Worm (Caenorhabditis elegans) whole organism, L2 larva: Measurements from ENCODE around the gene mps-2.

Experiments
- C34F6.9 ChIP-seq: fragments of 150-350 bp; optimal IDR thresholded peaks from 2 replicates; lab custom pipeline; 2014; ENCODE audit warnings: missing biosample characterization, missing genetic modification characterization
- ama-1 ChIP-seq: fragments of 150-350 bp; optimal IDR thresholded peaks from 2 replicates; lab custom pipeline; 2018; ENCODE audit warnings: inconsistent platforms
- blmp-1 ChIP-seq: sonication (generic microtip); optimal IDR thresholded peaks from 2 replicates; lab custom pipeline; 2017; ENCODE audit warnings: missing genetic modification characterization, mild to moderate bottlenecking, missing compliant biosample characterization, antibody characterized with exemption, moderate library complexity; ENCODE audit not compliant: insufficient read depth
- ceh-16 ChIP-seq: fragments of 150-350 bp; optimal IDR thresholded peaks from 2 replicates; lab custom pipeline; 2014; ENCODE audit warnings: missing biosample characterization, missing genetic modification characterization
- ceh-82 ChIP-seq: fragments of 150-350 bp; optimal IDR thresholded peaks from 2 replicates; lab custom pipeline; 2014; ENCODE audit warnings: missing biosample characterization, missing genetic modification characterization
- crh-2 ChIP-seq: sonication (generic microtip); optimal IDR thresholded peaks from 2 replicates; lab custom pipeline; 2017; ENCODE audit warnings: missing biosample characterization, missing genetic modification characterization
- dmd-4 ChIP-seq: sonication (generic microtip); optimal IDR thresholded peaks from 2 replicates; lab custom pipeline; 2017; ENCODE audit warnings: missing biosample characterization, missing genetic modification characterization
- egl-27 ChIP-seq: sonication (generic microtip); optimal IDR thresholded peaks from 3 replicates; lab custom pipeline; 2017; ENCODE audit warnings: missing biosample characterization, missing genetic modification reagents, missing genetic modification characterization
- elt-3 ChIP-seq: sonication (generic microtip); optimal IDR thresholded peaks from 2 replicates; lab custom pipeline; 2017; ENCODE audit warnings: missing biosample characterization, missing genetic modification characterization
- fos-1 ChIP-seq: fragments of 150-350 bp; optimal IDR thresholded peaks from 2 replicates; lab custom pipeline; 2014; ENCODE audit warnings: missing biosample characterization, missing genetic modification characterization
- gmeb-1 ChIP-seq: fragments of 150-350 bp; optimal IDR thresholded peaks from 2 replicates; lab custom pipeline; 2014; ENCODE audit warnings: missing biosample characterization, missing genetic modification characterization
- lsy-2 ChIP-seq, 2 experiments: fragments of 150-350 bp in 1 of 2; sonication (generic microtip) in 1 of 2; optimal IDR thresholded peaks; 2 replicates each; lab custom pipeline; 2014 to 2017; ENCODE audit warnings: missing biosample characterization in 2 of 2, missing genetic modification characterization in 2 of 2
- mbf-1 ChIP-seq: sonication (generic microtip); optimal IDR thresholded peaks from 2 replicates; lab custom pipeline; 2017; ENCODE audit warnings: missing biosample characterization, missing genetic modification characterization
- nhr-10 ChIP-seq: sonication (generic microtip); optimal IDR thresholded peaks from 2 replicates; lab custom pipeline; 2017; ENCODE audit warnings: missing biosample characterization, missing genetic modification characterization
- nhr-11 ChIP-seq: fragments of 150-350 bp; optimal IDR thresholded peaks from 2 replicates; lab custom pipeline; 2014; ENCODE audit warnings: missing biosample characterization, missing genetic modification characterization
- nhr-12 ChIP-seq: fragments of 150-350 bp; optimal IDR thresholded peaks from 2 replicates; lab custom pipeline; 2014; ENCODE audit warnings: missing biosample characterization, missing genetic modification characterization
- nhr-129 ChIP-seq: fragments of 150-350 bp; optimal IDR thresholded peaks from 2 replicates; lab custom pipeline; 2014; ENCODE audit warnings: missing biosample characterization, missing genetic modification characterization
- nhr-21 ChIP-seq: fragments of 150-350 bp; optimal IDR thresholded peaks from 2 replicates; lab custom pipeline; 2014; ENCODE audit warnings: missing biosample characterization, missing genetic modification characterization
- nhr-23 ChIP-seq: fragments of 150-350 bp; optimal IDR thresholded peaks from 2 replicates; lab custom pipeline; 2014; ENCODE audit warnings: missing biosample characterization, missing genetic modification reagents, missing genetic modification characterization
- nhr-237 ChIP-seq: fragments of 150-350 bp; optimal IDR thresholded peaks from 2 replicates; lab custom pipeline; 2014; ENCODE audit warnings: missing biosample characterization, missing genetic modification characterization
- nhr-25 ChIP-seq: fragments of 150-350 bp; sonication (generic microtip); optimal IDR thresholded peaks from 3 replicates; lab custom pipeline; 2014; ENCODE audit warnings: missing biosample characterization, missing genetic modification characterization
- nhr-6 ChIP-seq: fragments of 150-350 bp; optimal IDR thresholded peaks from 2 replicates; lab custom pipeline; 2014; ENCODE audit warnings: missing biosample characterization, missing genetic modification characterization
- nhr-77 ChIP-seq: fragments of 150-350 bp; optimal IDR thresholded peaks from 2 replicates; lab custom pipeline; 2014; ENCODE audit warnings: missing biosample characterization, missing genetic modification characterization
- skn-1 ChIP-seq: sonication (generic microtip); optimal IDR thresholded peaks from 2 replicates; lab custom pipeline; 2017; ENCODE audit warnings: missing biosample characterization, missing genetic modification characterization
- sma-3 ChIP-seq: sonication (generic microtip); optimal IDR thresholded peaks from 2 replicates; lab custom pipeline; 2016; ENCODE audit warnings: missing genetic modification reagents, missing genetic modification characterization, missing compliant biosample characterization
- sma-9 ChIP-seq, 2 experiments: fragments of 150-350 bp in 1 of 2; sonication (generic microtip) in 1 of 2; optimal IDR thresholded peaks; 2 replicates each; lab custom pipeline; 2014 to 2016; ENCODE audit warnings: missing genetic modification characterization in 2 of 2, mild to moderate bottlenecking in 1 of 2, missing biosample characterization in 1 of 2, missing compliant biosample characterization in 1 of 2, missing genetic modification reagents in 1 of 2, moderate library complexity in 1 of 2
- snpc-4 ChIP-seq: fragments of 150-350 bp; optimal IDR thresholded peaks from 2 replicates; lab custom pipeline; 2014; ENCODE audit warnings: missing biosample characterization, missing genetic modification characterization
- unc-39 ChIP-seq: fragments of 150-350 bp; optimal IDR thresholded peaks from 2 replicates; lab custom pipeline; 2014; ENCODE audit warnings: missing biosample characterization, missing genetic modification characterization
- unc-62 ChIP-seq: fragments of 150-350 bp; optimal IDR thresholded peaks from 2 replicates; lab custom pipeline; 2014; ENCODE audit warnings: missing biosample characterization, missing genetic modification reagents, missing genetic modification characterization
- ztf-11 ChIP-seq: sonication (generic microtip); optimal IDR thresholded peaks from 2 replicates; lab custom pipeline; 2017; ENCODE audit warnings: missing biosample characterization, missing genetic modification characterization
- ztf-4 ChIP-seq: fragments of 150-350 bp; optimal IDR thresholded peaks from 2 replicates; lab custom pipeline; 2014; ENCODE audit warnings: missing biosample characterization, missing genetic modification characterization

mps-2 gene

ce11 chrII:321183-321582 is 9.2 kb upstream of the mps-2 start:
- no peak for TF ChIP-seq crh-2 (tag; lab: Kevin White, UChicago)
- no peak for TF ChIP-seq unc-62 (GFP tag; lab: Kevin White, UChicago)
- no peak for TF ChIP-seq C34F6.9 (tag; lab: Kevin White, UChicago)

- TF ChIP-seq lsy-2 (tag; optimal IDR thresholded peaks at IDR 0.05; lab: Kevin White, UChicago): no peak
- no peak for TF ChIP-seq snpc-4
- no peak for TF ChIP-seq nhr-11
- no peak for TF ChIP-seq nhr-237 (tag; lab: Kevin White, UChicago)
Observed at ce11 chrII:320783-321182, 8.8 kb upstream of the mps-2 start.

DNA sequence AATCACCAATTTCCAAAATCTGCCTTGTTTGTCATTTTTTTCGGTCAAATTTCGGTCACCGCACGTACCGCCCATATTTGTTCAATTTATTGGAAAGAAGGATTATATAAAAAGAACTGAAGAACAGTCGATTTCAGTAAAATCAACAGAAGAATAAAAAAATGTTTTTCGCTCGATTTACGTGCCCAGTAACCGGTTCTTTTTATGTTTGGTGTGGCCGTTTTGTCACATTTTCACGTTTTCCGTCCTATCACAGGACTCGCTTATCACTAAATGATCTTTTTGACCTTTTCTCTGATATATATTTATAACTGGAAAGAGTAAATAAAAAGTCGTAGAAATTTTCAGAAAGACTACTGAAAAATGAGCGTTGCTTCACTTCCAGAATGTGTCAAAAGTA is 7.4 kb upstream of the mps-2 start, which contains the start of gene far-7:
far-7 (plus strand) TSS at position 331 of the 400 bp plus-strand sequence.
- TF ChIP-seq gmeb-1 (tag; lab: Kevin White, UChicago) (peak; percentile 1), ama-1 (lab: Kevin White, UChicago) (peak; percentile 74), snpc-4 (no peak)

- TF ChIP-seq ceh-16 (tag; lab: Kevin White, UChicago): peak; percentile 12
- no peak for TF ChIP-seq unc-39 (tag; lab: Kevin White, UChicago)
- no peak for TF ChIP-seq mbf-1 (tag; lab: Kevin White, UChicago)
- TF ChIP-seq nhr-6 (tag; lab: Kevin White, UChicago): no peak
- TF ChIP-seq unc-62 (GFP tag; lab: Kevin White, UChicago): no peak
- peak; percentile 32 for TF ChIP-seq nhr-129
- no peak for TF ChIP-seq elt-3 (tag; lab: Kevin White, UChicago)
- peak; percentile 1 for TF ChIP-seq sma-9 (GFP tag; optimal IDR thresholded peaks at IDR 0.05; lab: Kevin White, UChicago)
- no peak for TF ChIP-seq sma-9 (tag; optimal IDR thresholded peaks at IDR 0.05; lab: Kevin White, UChicago)
- TF ChIP-seq, all 48 proteins: peak for 3
Observed at ce11 chrII:313540-313939, 1.5 kb upstream of the mps-2 start.

DNA sequence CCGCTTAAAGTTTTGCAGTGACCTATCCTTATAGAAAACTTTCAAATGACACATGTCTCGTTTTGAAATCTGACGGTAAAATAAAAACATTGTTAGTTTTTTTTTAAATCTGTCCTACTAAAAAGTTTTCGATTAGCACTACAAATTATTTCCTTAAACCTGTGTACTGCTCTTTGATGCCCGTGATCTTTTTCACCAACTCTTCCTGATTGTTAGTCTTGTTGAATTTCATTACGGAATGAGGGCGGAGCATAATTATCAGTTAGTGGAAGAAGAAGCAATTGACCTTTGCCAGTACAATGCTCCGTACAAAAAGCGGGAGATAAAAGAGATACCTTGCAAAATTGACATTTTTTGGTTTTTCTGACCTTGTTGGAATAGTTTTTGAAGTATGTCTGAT is 4.9 kb downstream of the mps-2 start, which contains the start of gene K01A2.4:
K01A2.4 (plus strand) TSS at position 301 of the 400 bp plus-strand sequence.
- TF ChIP-seq nhr-25: no peak
- no peak for TF ChIP-seq sma-3 (GFP tag; lab: Kevin White, UChicago)
- no peak for TF ChIP-seq nhr-23 (tag; lab: Kevin White, UChicago)
- no peak for TF ChIP-seq unc-39 (tag; lab: Kevin White, UChicago)
- TF ChIP-seq blmp-1 (tag; lab: Kevin White, UChicago): no peak
- TF ChIP-seq nhr-12 (tag; lab: Kevin White, UChicago): no peak
- no peak for TF ChIP-seq nhr-10
- no peak for TF ChIP-seq nhr-21 (tag; lab: Kevin White, UChicago)
- no peak for TF ChIP-seq ceh-82 (tag; lab: Kevin White, UChicago)
- TF ChIP-seq lsy-2 (tag; optimal IDR thresholded peaks at IDR 0.05; lab: Kevin White, UChicago): no peak
- no peak for TF ChIP-seq ztf-4
- no peak for TF ChIP-seq skn-1 (tag; lab: Kevin White, UChicago)
- no peak for TF ChIP-seq dmd-4 (tag; lab: Kevin White, UChicago)
- no peak for TF ChIP-seq ztf-11 (tag; lab: Kevin White, UChicago)
- no peak for TF ChIP-seq nhr-77 (tag; lab: Kevin White, UChicago)
- TF ChIP-seq crh-2 (tag; lab: Kevin White, UChicago): no peak
- TF ChIP-seq unc-62 (GFP tag; lab: Kevin White, UChicago): no peak

DNA sequence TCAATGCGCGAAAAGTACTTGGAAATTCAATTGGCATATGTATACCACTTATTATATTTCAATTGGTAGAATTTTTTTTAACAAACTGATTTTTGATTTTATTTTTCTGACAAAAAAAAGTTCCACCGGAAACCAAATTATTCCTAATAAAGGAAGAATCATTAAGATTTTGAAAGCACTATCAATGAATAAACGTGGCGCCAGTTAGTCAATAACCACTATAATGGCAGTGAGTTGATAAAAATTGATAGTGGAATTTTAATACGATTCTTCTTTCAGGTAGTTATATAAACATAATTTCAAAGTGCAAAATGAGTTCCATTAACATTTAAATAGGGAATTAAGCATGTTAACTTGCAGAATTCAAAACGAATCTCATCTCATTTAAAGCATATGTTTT is 6.4 kb downstream of the mps-2 start, which contains the start of gene col-69:
col-69 (minus strand) TSS at position 101 of the 400 bp plus-strand sequence.
- TF ChIP-seq egl-27 (no peak), fos-1 (tag; lab: Kevin White, UChicago) (peak; percentile 62)
